Worm (Caenorhabditis elegans) whole organism, young adult: ENCODE data around the gene K01G5.8.

Experiments used
- B0035.1 ChIP-seq: sonication (generic microtip); optimal IDR thresholded peaks from 2 replicates; lab custom pipeline; 2016; ENCODE audit warnings: missing genetic modification characterization, mild to moderate bottlenecking, missing compliant biosample characterization, missing genotype, missing genetic modification reagents
- B0261.1 ChIP-seq: sonication (generic microtip); optimal IDR thresholded peaks from 2 replicates; lab custom pipeline; 2016; ENCODE audit warnings: mild to moderate bottlenecking, missing genetic modification characterization, moderate library complexity, missing compliant biosample characterization
- B0336.3 ChIP-seq: fragments of 200-800 bp; sonication (Bioruptor generic); IDR thresholded peaks from 2 replicates; pipeline ENCODE4 v1.3.6; 2022; ENCODE audit warnings: missing genetic modification characterization, missing compliant biosample characterization
- D2030.7 ChIP-seq: fragments of 200-800 bp; sonication (Bioruptor generic); IDR thresholded peaks from 2 replicates; pipeline ENCODE4 v1.3.6; 2022; ENCODE audit warnings: missing genetic modification reagents, missing genetic modification characterization, missing compliant biosample characterization
- F10E7.11 ChIP-seq: sonication (generic microtip); optimal IDR thresholded peaks from 2 replicates; lab custom pipeline; 2017; ENCODE audit warnings: mild to moderate bottlenecking, missing genetic modification characterization, moderate library complexity, missing compliant biosample characterization
- F23B12.7 ChIP-seq: sonication (generic microtip); optimal IDR thresholded peaks from 2 replicates; lab custom pipeline; 2017; ENCODE audit warnings: missing genetic modification characterization, mild to moderate bottlenecking, missing compliant biosample characterization, antibody characterized with exemption, moderate library complexity; ENCODE audit not compliant: insufficient read depth
- F55B11.4 ChIP-seq: sonication (generic microtip); optimal IDR thresholded peaks from 2 replicates; lab custom pipeline; 2016; ENCODE audit warnings: missing compliant biosample characterization, missing genetic modification characterization, borderline replicate concordance; ENCODE audit not compliant: insufficient read depth
- K11D2.4 ChIP-seq: fragments of 200-800 bp; sonication (Bioruptor generic); IDR thresholded peaks from 2 replicates; pipeline ENCODE4 v1.3.6; 2022; ENCODE audit warnings: missing genetic modification reagents, missing genetic modification characterization, missing compliant biosample characterization
- Y53F4B.3 ChIP-seq: fragments of 200-800 bp; sonication (Bioruptor generic); IDR thresholded peaks from 2 replicates; pipeline ENCODE4 v1.3.6; 2022; ENCODE audit warnings: missing genetic modification reagents, missing genetic modification characterization, missing compliant biosample characterization
- Y53G8AR.9 ChIP-seq: fragments of 200-800 bp; sonication (Bioruptor generic); conservative IDR thresholded peaks from 2 replicates; pipeline ENCODE4 v1.3.6; 2022; ENCODE audit warnings: missing genetic modification reagents, missing genetic modification characterization, missing compliant biosample characterization
- Y56A3A.18 ChIP-seq: fragments of 200-800 bp; sonication (Bioruptor generic); IDR thresholded peaks from 2 replicates; pipeline ENCODE4 v1.3.6; 2022; ENCODE audit warnings: missing genetic modification reagents, missing genetic modification characterization, missing compliant biosample characterization
- Y79H2A.3 ChIP-seq: fragments of 200-800 bp; sonication (Bioruptor generic); conservative IDR thresholded peaks from 2 replicates; pipeline ENCODE4 v1.3.6; 2022; ENCODE audit warnings: missing genetic modification reagents, missing genetic modification characterization, missing compliant biosample characterization
- aptf-2 ChIP-seq: fragments of 200-800 bp; sonication (Bioruptor generic); conservative IDR thresholded peaks from 2 replicates; pipeline ENCODE4 v1.3.6; 2022; ENCODE audit warnings: missing genetic modification reagents, missing genetic modification characterization, missing compliant biosample characterization
- attf-3 ChIP-seq: fragments of 200-800 bp; sonication (Bioruptor generic); conservative IDR thresholded peaks from 2 replicates; pipeline ENCODE4 v1.3.6; 2022; ENCODE audit warnings: missing genetic modification reagents, missing genetic modification characterization, missing compliant biosample characterization
- attf-5 ChIP-seq: fragments of 200-800 bp; sonication (Bioruptor generic); optimal IDR thresholded peaks from 2 replicates; lab custom pipeline; 2018; ENCODE audit warnings: mild to moderate bottlenecking, missing genetic modification characterization, missing compliant biosample characterization
- bed-1 ChIP-seq: fragments of 200-800 bp; sonication (Bioruptor generic); IDR thresholded peaks from 2 replicates; pipeline ENCODE4 v1.3.6; 2022; ENCODE audit warnings: missing genetic modification reagents, missing genetic modification characterization, missing compliant biosample characterization
- cebp-2 ChIP-seq: fragments of 200-800 bp; sonication (Bioruptor generic); IDR thresholded peaks from 2 replicates; pipeline ENCODE4 v1.3.6; 2022; ENCODE audit warnings: missing genetic modification characterization, missing compliant biosample characterization
- ceh-100 ChIP-seq: fragments of 200-800 bp; sonication (Bioruptor generic); IDR thresholded peaks from 2 replicates; pipeline ENCODE4 v1.3.6; 2022; ENCODE audit warnings: missing genetic modification reagents, missing genetic modification characterization, missing compliant biosample characterization
- ceh-79 ChIP-seq: sonication (generic microtip); optimal IDR thresholded peaks from 2 replicates; lab custom pipeline; 2017; ENCODE audit warnings: mild to moderate bottlenecking, missing genetic modification characterization, missing compliant biosample characterization
- ceh-91 ChIP-seq: fragments of 200-800 bp; sonication (Bioruptor generic); IDR thresholded peaks from 2 replicates; pipeline ENCODE4 v1.3.6; 2022; ENCODE audit warnings: missing genetic modification reagents, missing genetic modification characterization, missing compliant biosample characterization
- die-1 ChIP-seq: sonication (generic microtip); optimal IDR thresholded peaks from 2 replicates; lab custom pipeline; 2016; ENCODE audit warnings: missing genotype, mild to moderate bottlenecking, missing genetic modification characterization, missing compliant biosample characterization
- egl-44 ChIP-seq: fragments of 200-800 bp; sonication (Bioruptor generic); IDR thresholded peaks from 2 replicates; pipeline ENCODE4 v1.3.6; 2022; ENCODE audit warnings: missing genetic modification reagents, missing genetic modification characterization, missing compliant biosample characterization
- egrh-3 ChIP-seq: fragments of 200-800 bp; sonication (Bioruptor generic); IDR thresholded peaks from 2 replicates; pipeline ENCODE4 v1.3.6; 2022; ENCODE audit warnings: missing genetic modification reagents, missing genetic modification characterization, missing compliant biosample characterization
- ekl-4 ChIP-seq: fragments of 200-800 bp; sonication (Bioruptor generic); IDR thresholded peaks from 2 replicates; pipeline ENCODE4 v1.3.6; 2022; ENCODE audit warnings: missing genetic modification reagents, missing genetic modification characterization, missing compliant biosample characterization
- ets-4 ChIP-seq: fragments of 200-800 bp; sonication (Bioruptor generic); optimal IDR thresholded peaks from 2 replicates; lab custom pipeline; 2018; ENCODE audit warnings: mild to moderate bottlenecking, missing genetic modification characterization, missing compliant biosample characterization
- him-1 ChIP-seq: sonication (generic microtip); optimal IDR thresholded peaks from 2 replicates; lab custom pipeline; 2016; ENCODE audit warnings: missing genotype, missing genetic modification reagents, missing genetic modification characterization, missing compliant biosample characterization
- hlh-26 ChIP-seq: fragments of 200-800 bp; sonication (Bioruptor generic); conservative IDR thresholded peaks from 2 replicates; pipeline ENCODE4 v1.3.6; 2022; ENCODE audit warnings: missing genetic modification reagents, missing genetic modification characterization, missing compliant biosample characterization
- lin-26 ChIP-seq: fragments of 200-800 bp; sonication (Bioruptor generic); IDR thresholded peaks from 2 replicates; pipeline ENCODE4 v1.3.6; 2022; ENCODE audit warnings: missing genetic modification reagents, missing genetic modification characterization, missing compliant biosample characterization
- lin-35 ChIP-seq, 3 experiments: fragments of 150-350 bp in 2 of 3; sonication (generic microtip) in 1 of 3; optimal IDR thresholded peaks; 2 replicates each; lab custom pipeline; 2014 to 2018; ENCODE audit warnings: missing biosample characterization in 3 of 3, missing genetic modification characterization in 3 of 3, missing genetic modification reagents in 3 of 3
- lsl-1 ChIP-seq: fragments of 200-800 bp; sonication (Bioruptor generic); optimal IDR thresholded peaks from 2 replicates; lab custom pipeline; 2018; ENCODE audit warnings: mild to moderate bottlenecking, missing genetic modification characterization, moderate library complexity, missing compliant biosample characterization
- lsy-27 ChIP-seq: sonication (generic microtip); optimal IDR thresholded peaks from 2 replicates; lab custom pipeline; 2017; ENCODE audit warnings: missing genetic modification characterization, mild to moderate bottlenecking, missing compliant biosample characterization, antibody characterized with exemption, missing genotype, borderline replicate concordance; ENCODE audit not compliant: insufficient read depth
- madf-8 ChIP-seq: fragments of 200-800 bp; sonication (Bioruptor generic); conservative IDR thresholded peaks from 2 replicates; pipeline ENCODE4 v1.3.6; 2022; ENCODE audit warnings: missing genetic modification reagents, missing genetic modification characterization, missing compliant biosample characterization
- mcd-1 ChIP-seq: fragments of 200-800 bp; sonication (Bioruptor generic); IDR thresholded peaks from 2 replicates; pipeline ENCODE4 v1.3.6; 2022; ENCODE audit warnings: missing genetic modification reagents, missing genetic modification characterization, missing compliant biosample characterization
- mxl-1 ChIP-seq: sonication (generic microtip); optimal IDR thresholded peaks from 2 replicates; lab custom pipeline; 2016; ENCODE audit warnings: missing genetic modification characterization, missing compliant biosample characterization
- nhr-120 ChIP-seq: fragments of 200-800 bp; sonication (Bioruptor generic); IDR thresholded peaks from 2 replicates; pipeline ENCODE4 v1.3.6; 2022; ENCODE audit warnings: missing genetic modification characterization, missing compliant biosample characterization
- nhr-179 ChIP-seq: sonication (generic microtip); optimal IDR thresholded peaks from 2 replicates; lab custom pipeline; 2016; ENCODE audit warnings: mild to moderate bottlenecking, missing genetic modification characterization, missing compliant biosample characterization
- pha-4 ChIP-seq: fragments of 150-350 bp; sonication (generic microtip); optimal IDR thresholded peaks from 2 replicates; lab custom pipeline; 2014; ENCODE audit warnings: missing biosample characterization, missing genetic modification reagents, missing genetic modification characterization
- rec-8 ChIP-seq, 2 experiments: sonication (generic microtip); optimal IDR thresholded peaks; 2 replicates each; lab custom pipeline; 2016; ENCODE audit warnings: mild to moderate bottlenecking in 2 of 2, missing genetic modification characterization in 2 of 2, missing genetic modification reagents in 2 of 2, missing genotype in 2 of 2, missing biosample characterization in 1 of 2, missing compliant biosample characterization in 1 of 2, moderate library complexity in 1 of 2
- repo-1 ChIP-seq: sonication (generic microtip); optimal IDR thresholded peaks from 2 replicates; lab custom pipeline; 2017; ENCODE audit warnings: mild to moderate bottlenecking, missing genetic modification characterization, missing compliant biosample characterization
- rpc-1 ChIP-seq, 2 experiments: fragments of 150-350 bp in 1 of 2; sonication (generic microtip) in 1 of 2; optimal IDR thresholded peaks; 2 replicates each; lab custom pipeline; 2014 to 2018; ENCODE audit warnings: missing biosample characterization in 1 of 2, missing genetic modification characterization in 1 of 2, missing genetic modification reagents in 1 of 2, missing genotype in 1 of 2
- sea-2 ChIP-seq: fragments of 200-800 bp; sonication (Bioruptor generic); IDR thresholded peaks from 2 replicates; pipeline ENCODE4 v1.3.6; 2022; ENCODE audit warnings: missing genetic modification characterization, missing compliant biosample characterization
- somi-1 ChIP-seq: fragments of 200-800 bp; sonication (Bioruptor generic); optimal IDR thresholded peaks from 2 replicates; lab custom pipeline; 2018; ENCODE audit warnings: mild to moderate bottlenecking, missing genetic modification characterization, missing compliant biosample characterization
- tlf-1 ChIP-seq: fragments of 200-800 bp; sonication (Bioruptor generic); optimal IDR thresholded peaks from 2 replicates; lab custom pipeline; 2018; ENCODE audit warnings: mild to moderate bottlenecking, missing genetic modification characterization, missing compliant biosample characterization
- unc-130 ChIP-seq: sonication (generic microtip); optimal IDR thresholded peaks from 2 replicates; lab custom pipeline; 2016; ENCODE audit warnings: missing genetic modification reagents, missing genetic modification characterization, missing compliant biosample characterization
- unc-62 ChIP-seq: fragments of 150-350 bp; optimal IDR thresholded peaks from 2 replicates; lab custom pipeline; 2014; ENCODE audit warnings: missing biosample characterization, missing genetic modification reagents, missing genetic modification characterization
- xnd-1 ChIP-seq: sonication (generic microtip); optimal IDR thresholded peaks from 2 replicates; lab custom pipeline; 2016; ENCODE audit warnings: missing genotype, missing genetic modification reagents, missing genetic modification characterization, missing compliant biosample characterization
- zfh-2 ChIP-seq: fragments of 200-800 bp; sonication (Bioruptor generic); conservative IDR thresholded peaks from 2 replicates; pipeline ENCODE4 v1.3.6; 2022; ENCODE audit warnings: missing genetic modification reagents, missing genetic modification characterization, missing compliant biosample characterization
- ztf-3 ChIP-seq: fragments of 200-800 bp; sonication (Bioruptor generic); optimal IDR thresholded peaks from 2 replicates; lab custom pipeline; 2018; ENCODE audit warnings: mild to moderate bottlenecking, missing genetic modification characterization, missing compliant biosample characterization

K01G5.8 gene

DNA sequence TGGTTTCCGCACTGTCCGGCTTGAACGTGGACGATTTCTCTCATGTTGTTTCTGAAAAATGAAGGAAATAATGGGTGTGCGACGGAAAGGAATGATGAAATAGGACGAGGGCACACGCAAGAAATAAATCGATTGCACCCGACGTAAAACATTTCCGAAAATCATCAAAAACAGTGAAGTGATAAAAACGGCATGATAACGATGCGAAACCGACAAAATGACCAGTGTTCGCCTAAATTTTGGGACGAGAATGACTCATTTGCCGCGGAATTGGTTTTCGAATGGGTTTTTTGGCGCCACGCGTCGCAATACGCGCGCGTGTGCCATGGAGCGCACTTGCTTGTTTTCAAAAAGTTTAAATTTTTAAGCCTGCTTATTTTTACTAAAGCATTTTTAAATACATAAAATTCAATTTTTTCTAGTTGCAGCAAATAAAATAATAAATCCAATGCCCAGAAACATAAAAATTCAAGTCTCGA, 1.8 kb upstream of the K01G5.8 start, which contains the start of the genes tbb-1 and rib-2 (continued):
- TF ChIP-seq lin-35 (GFP tag; optimal IDR thresholded peaks at IDR 0.05; lab: Kevin White, UChicago), result peak; percentile 15 to 88 (median 87)
- TF ChIP-seq ztf-3 (GFP tag; lab: Kevin White, UChicago), result no peak
- no peak for TF ChIP-seq Y56A3A.18 (GFP tag; lab: Robert Waterston, UW)
- peak; percentile 44; the same call in 1 of the 2 replicates for TF ChIP-seq zfh-2
- TF ChIP-seq somi-1 (GFP tag; lab: Kevin White, UChicago), result no peak
- TF ChIP-seq D2030.7 (GFP tag; lab: Robert Waterston, UW), result peak; percentile 99
- TF ChIP-seq F23B12.7, result peak; percentile 93
- TF ChIP-seq hlh-26 (GFP tag; lab: Robert Waterston, UW), result no peak
- TF ChIP-seq ceh-79 (tag; lab: Kevin White, UChicago), result no peak
- peak; percentile 17 for TF ChIP-seq B0035.1
- peak; percentile 38 for TF ChIP-seq die-1 (tag; lab: Kevin White, UChicago)
- TF ChIP-seq B0261.1 (tag; lab: Kevin White, UChicago), result no peak
- peak; percentile 85 for TF ChIP-seq ets-4 (GFP tag; lab: Kevin White, UChicago)
- TF ChIP-seq Y53F4B.3 (GFP tag; lab: Robert Waterston, UW), result peak; percentile 55
- peak; percentile 98 for TF ChIP-seq B0336.3 (GFP tag; lab: Robert Waterston, UW)
- TF ChIP-seq lin-26, result peak; percentile 77
- TF ChIP-seq bed-1 (GFP tag; lab: Robert Waterston, UW), result no peak
- TF ChIP-seq egrh-3 (GFP tag; lab: Robert Waterston, UW), result peak; percentile 46; the same call in 1 of the 2 replicates
- peak; percentile 72 for TF ChIP-seq K11D2.4 (GFP tag; lab: Robert Waterston, UW)
- no peak for TF ChIP-seq repo-1 (tag; lab: Kevin White, UChicago)
- no peak for TF ChIP-seq rpc-1 (optimal IDR thresholded peaks at IDR 0.05; lab: Kevin White, UChicago)
- TF ChIP-seq rpc-1 (tag; optimal IDR thresholded peaks at IDR 0.05; lab: Kevin White, UChicago), result no peak
- TF ChIP-seq Y53G8AR.9 (GFP tag; lab: Robert Waterston, UW), result peak; percentile 98
- TF ChIP-seq Y79H2A.3 (GFP tag; lab: Robert Waterston, UW), result peak; percentile 97
- no peak for TF ChIP-seq unc-62
- no peak for TF ChIP-seq F55B11.4 (tag; lab: Kevin White, UChicago)
- peak; percentile 99 for TF ChIP-seq xnd-1 (tag; lab: Kevin White, UChicago)
- peak; percentile 41 for TF ChIP-seq pha-4 (tag; lab: Kevin White, UChicago)
- no peak for TF ChIP-seq rec-8 (tag; optimal IDR thresholded peaks at IDR 0.05; lab: Kevin White, UChicago)
- TF ChIP-seq attf-5 (GFP tag; lab: Kevin White, UChicago), result peak; percentile 99
- TF ChIP-seq sea-2, result no peak
- TF ChIP-seq mxl-1 (tag; lab: Kevin White, UChicago), result no peak
- TF ChIP-seq tlf-1 (GFP tag; lab: Kevin White, UChicago), result peak; percentile 99
- peak; percentile 59 for TF ChIP-seq attf-3
- TF ChIP-seq cebp-2 (GFP tag; lab: Robert Waterston, UW), result no peak
- peak; percentile 99 for TF ChIP-seq madf-8 (GFP tag; lab: Robert Waterston, UW)
- TF ChIP-seq unc-130 (GFP tag; lab: Kevin White, UChicago), result peak; percentile 96
- peak; percentile 87 for TF ChIP-seq ceh-100 (GFP tag; lab: Robert Waterston, UW)
- TF ChIP-seq him-1 (tag; lab: Kevin White, UChicago), result peak; percentile 65
- TF ChIP-seq mcd-1 (GFP tag; lab: Robert Waterston, UW), result peak; percentile 98
- TF ChIP-seq nhr-120, result no peak
- peak; percentile 96 for TF ChIP-seq ekl-4 (GFP tag; lab: Robert Waterston, UW)
- no peak for TF ChIP-seq F10E7.11 (tag; lab: Kevin White, UChicago)
- TF ChIP-seq nhr-179 (tag; lab: Kevin White, UChicago), result no peak
- TF ChIP-seq ceh-91 (GFP tag; lab: Robert Waterston, UW), result peak; percentile 100
- TF ChIP-seq egl-44 (GFP tag; lab: Robert Waterston, UW), result peak; percentile 83
- TF ChIP-seq lsl-1 (GFP tag; lab: Kevin White, UChicago), result peak; percentile 92
- TF ChIP-seq lsy-27 (tag; lab: Kevin White, UChicago), result no peak
- TF ChIP-seq aptf-2 (GFP tag; lab: Robert Waterston, UW), result peak; percentile 84
